Worm (Caenorhabditis elegans): ENCODE data around the gene H01G02.3.

The H01G02.3 gene

DNA sequence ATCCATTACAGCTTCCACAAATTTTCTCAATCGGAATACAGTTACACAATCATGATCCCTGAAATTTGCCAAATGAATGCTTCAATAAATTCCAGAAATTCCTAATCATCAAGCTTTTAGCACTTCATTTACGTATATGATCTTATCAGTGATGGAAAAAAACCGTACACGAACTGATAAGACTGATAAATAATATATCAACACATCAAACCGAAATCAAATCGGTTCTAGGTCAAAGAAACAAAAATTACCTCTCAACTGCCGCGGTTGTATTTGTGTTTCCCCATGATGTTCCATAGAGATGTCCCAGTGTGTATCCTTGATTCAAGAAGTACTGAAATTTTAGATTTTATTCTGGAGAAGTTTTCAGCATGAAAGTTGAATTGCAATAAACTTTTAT is 21.3 kb downstream of the H01G02.3 start:
- TF ChIP-seq crh-2 (tag; optimal IDR thresholded peaks at IDR 0.05) (peak; percentile 15), fos-1 (tag; optimal IDR thresholded peaks at IDR 0.05) (peak; percentile 66), elt-3 (tag; optimal IDR thresholded peaks at IDR 0.05) (no peak), sma-9 (GFP tag; optimal IDR thresholded peaks at IDR 0.05) (peak; percentile 17), sma-9 (tag; optimal IDR thresholded peaks at IDR 0.05) (no peak)

DNA sequence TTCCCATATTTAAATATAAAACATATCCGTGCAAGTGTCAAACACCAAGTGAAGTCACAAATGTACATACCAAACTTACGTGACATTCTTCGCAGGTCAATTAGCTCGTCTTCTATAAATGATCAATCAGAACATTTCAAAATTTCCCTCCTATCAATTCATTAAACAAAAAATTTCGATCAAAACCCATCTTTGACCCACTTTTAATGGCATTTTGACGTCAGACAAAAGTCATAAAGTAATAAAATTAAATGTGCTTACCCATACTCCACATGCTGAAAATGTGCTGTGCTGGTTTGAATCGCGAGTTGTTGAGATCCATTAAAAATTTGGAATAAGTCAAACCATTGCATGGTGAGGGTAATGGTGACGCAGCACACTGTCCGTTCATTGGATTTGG is 22.6 kb downstream of the H01G02.3 start:
- TF ChIP-seq fos-1 (tag; optimal IDR thresholded peaks at IDR 0.05) (no peak), nhr-77 (tag; optimal IDR thresholded peaks at IDR 0.05) (no peak), snpc-4 (tag; optimal IDR thresholded peaks at IDR 0.05) (no peak), sma-9 (GFP tag; optimal IDR thresholded peaks at IDR 0.05) (peak; percentile 31), sma-9 (tag; optimal IDR thresholded peaks at IDR 0.05) (no peak), nhr-237 (tag; optimal IDR thresholded peaks at IDR 0.05) (no peak)

DNA sequence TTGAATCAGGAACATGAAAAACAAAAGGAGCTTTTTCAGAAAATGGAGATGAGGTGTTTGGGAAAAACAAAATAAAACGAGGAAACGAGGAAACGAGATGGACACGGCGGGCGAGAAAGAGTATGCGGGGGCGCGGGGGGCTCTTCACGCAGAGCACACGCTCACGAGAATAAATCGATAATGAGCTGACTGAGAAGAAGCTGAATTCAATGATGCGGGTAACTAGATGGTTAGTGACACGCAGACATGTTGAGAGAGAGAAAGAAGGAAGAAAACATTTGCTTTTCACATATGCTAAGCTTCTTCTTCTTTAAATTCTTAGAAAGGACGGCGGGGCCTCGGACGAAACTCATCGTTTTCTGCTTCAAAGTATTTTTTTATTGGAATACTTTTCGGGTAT is 26.9 kb downstream of the H01G02.3 start:
- TF ChIP-seq zag-1 (tag; optimal IDR thresholded peaks at IDR 0.05) (peak; percentile 72), mdl-1 (tag; optimal IDR thresholded peaks at IDR 0.05) (peak in 1 of 2 experiments; percentile 77), lin-11 (tag; optimal IDR thresholded peaks at IDR 0.05) (peak; percentile 70), lin-13 (GFP tag; optimal IDR thresholded peaks at IDR 0.05) (no peak), nhr-129 (tag; optimal IDR thresholded peaks at IDR 0.05) (peak; percentile 57), sma-9 (GFP tag; optimal IDR thresholded peaks at IDR 0.05) (peak; percentile 64), sma-9 (tag; optimal IDR thresholded peaks at IDR 0.05) (no peak), unc-55 (GFP tag; optimal IDR thresholded peaks at IDR 0.05) (peak; percentile 60), Y55F3AM.14 (GFP tag; optimal IDR thresholded peaks at IDR 0.05) (no peak), ZK546.5 (tag; optimal IDR thresholded peaks at IDR 0.05) (no peak), C34F6.9 (tag; optimal IDR thresholded peaks at IDR 0.05) (peak; percentile 75), ztf-4 (tag; optimal IDR thresholded peaks at IDR 0.05) (no peak), peb-1 (tag; optimal IDR thresholded peaks at IDR 0.05) (no peak), egl-27 (tag; optimal IDR thresholded peaks at IDR 0.05) (peak; percentile 37), nhr-23 (tag; optimal IDR thresholded peaks at IDR 0.05) (no peak), elt-3 (tag; optimal IDR thresholded peaks at IDR 0.05) (no peak), crh-2 (tag; optimal IDR thresholded peaks at IDR 0.05) (peak; percentile 56), lsy-2 (tag; optimal IDR thresholded peaks at IDR 0.05) (peak; percentile 16 to 65), F13H6.1 (tag; optimal IDR thresholded peaks at IDR 0.05) (peak; percentile 55)

DNA sequence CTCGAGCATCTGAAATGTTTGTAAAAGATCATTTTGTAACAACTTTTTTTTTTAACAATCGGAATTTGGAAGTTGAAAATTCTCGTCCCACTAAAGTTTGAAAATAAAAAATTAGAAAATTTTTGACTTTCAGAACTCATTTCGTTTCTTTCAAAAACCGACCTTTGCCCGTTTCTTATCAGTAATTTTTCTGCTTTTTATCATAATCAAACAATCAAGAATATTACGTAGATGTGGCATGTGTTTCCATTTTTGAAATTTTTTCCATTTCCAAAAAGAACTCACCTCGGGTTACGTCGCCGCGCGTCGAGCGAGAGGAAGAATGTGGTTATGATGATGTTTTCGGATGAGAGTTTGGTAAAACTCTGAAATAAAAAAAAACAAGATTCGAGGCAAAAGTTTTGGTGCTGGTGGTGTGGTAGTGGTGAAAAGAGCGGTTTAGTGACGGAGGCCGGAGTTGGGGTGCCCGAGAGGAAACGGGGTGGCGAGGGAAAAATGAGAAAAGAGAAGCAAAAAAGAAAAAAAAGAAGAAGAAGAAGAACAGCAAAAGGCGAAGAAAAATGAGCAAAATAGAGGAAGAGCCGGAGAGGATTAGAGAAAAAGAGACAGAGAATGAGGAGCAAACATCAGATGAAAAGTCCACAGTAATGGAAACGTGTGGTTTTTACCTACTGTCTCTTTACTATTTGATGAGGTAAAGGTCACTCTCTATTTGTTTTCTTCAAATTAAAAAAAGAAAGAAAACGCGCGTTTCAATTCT is 31.5 kb downstream of the H01G02.3 start, which contains the start of gene T12A7.2:
Gene T12A7.2, minus strand, starts transcription at position 412 of the 760 bp plus-strand sequence.
- no peak for TF ChIP-seq ztf-4 (tag; optimal IDR thresholded peaks at IDR 0.05)
- no peak for TF ChIP-seq nhr-23 (tag; optimal IDR thresholded peaks at IDR 0.05)
- TF ChIP-seq Y55F3AM.14 (GFP tag; optimal IDR thresholded peaks at IDR 0.05) = no peak
- peak; percentile 36 for TF ChIP-seq F13H6.1 (tag; optimal IDR thresholded peaks at IDR 0.05)
- no peak for TF ChIP-seq ZK546.5 (tag; optimal IDR thresholded peaks at IDR 0.05)
- no peak for TF ChIP-seq aly-2 (tag; optimal IDR thresholded peaks at IDR 0.05)
- no peak for TF ChIP-seq blmp-1 (tag; optimal IDR thresholded peaks at IDR 0.05; ENCODE audit: insufficient read depth)
- no peak for TF ChIP-seq sem-4 (tag; optimal IDR thresholded peaks at IDR 0.05)
- peak; percentile 35 for TF ChIP-seq sma-9 (GFP tag; optimal IDR thresholded peaks at IDR 0.05)
- no peak for TF ChIP-seq sma-9 (tag; optimal IDR thresholded peaks at IDR 0.05)
- TF ChIP-seq egl-27 (tag; optimal IDR thresholded peaks at IDR 0.05) = no peak
- no peak for TF ChIP-seq lin-11 (tag; optimal IDR thresholded peaks at IDR 0.05)
- peak; percentile 54 for TF ChIP-seq unc-55 (GFP tag; optimal IDR thresholded peaks at IDR 0.05)
- no peak for TF ChIP-seq R02D3.7 (tag; optimal IDR thresholded peaks at IDR 0.05)
- no peak for TF ChIP-seq sma-3 (GFP tag; optimal IDR thresholded peaks at IDR 0.05)
- no peak for TF ChIP-seq snpc-4 (tag; optimal IDR thresholded peaks at IDR 0.05)
- no peak for TF ChIP-seq ztf-1 (GFP tag; conservative IDR thresholded peaks at IDR 0.05)
- TF ChIP-seq lin-13 (GFP tag; optimal IDR thresholded peaks at IDR 0.05) = no peak

DNA sequence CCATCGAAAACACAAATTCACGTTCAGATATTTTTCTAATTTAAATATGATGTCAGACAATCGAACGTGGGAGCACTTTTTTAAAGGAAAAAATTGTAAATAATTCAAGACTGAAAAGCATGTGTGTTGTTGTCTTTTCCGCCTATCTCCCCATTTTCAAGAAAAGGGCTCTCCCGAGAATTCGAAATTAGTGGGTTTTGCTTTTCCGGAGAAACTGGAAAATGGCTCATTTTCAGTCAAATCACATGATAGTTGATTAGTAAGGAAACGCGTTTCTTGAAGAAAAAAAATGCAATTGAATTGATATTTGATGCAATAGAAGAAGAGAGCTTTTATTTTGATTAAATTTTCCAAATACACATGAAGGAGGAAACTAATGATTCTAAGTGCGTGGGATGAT is 32.5 kb downstream of the H01G02.3 start:
- TF ChIP-seq mdl-1 (tag; optimal IDR thresholded peaks at IDR 0.05) (no peak), lsy-2 (tag; optimal IDR thresholded peaks at IDR 0.05) (peak in 1 of 2 experiments; percentile 49), alr-1 (tag; optimal IDR thresholded peaks at IDR 0.05) (no peak), nhr-25 (tag; optimal IDR thresholded peaks at IDR 0.05) (no peak), unc-55 (GFP tag; optimal IDR thresholded peaks at IDR 0.05) (peak; percentile 10), nhr-6 (tag; optimal IDR thresholded peaks at IDR 0.05) (peak; percentile 8), ama-1 (optimal IDR thresholded peaks at IDR 0.05) (no peak), ceh-82 (tag; optimal IDR thresholded peaks at IDR 0.05) (no peak), F13H6.1 (tag; optimal IDR thresholded peaks at IDR 0.05) (no peak), crh-2 (tag; optimal IDR thresholded peaks at IDR 0.05) (peak; percentile 29), nhr-77 (tag; optimal IDR thresholded peaks at IDR 0.05) (no peak), C34F6.9 (tag; optimal IDR thresholded peaks at IDR 0.05) (peak; percentile 15)
